Worm (Caenorhabditis elegans): ENCODE data around the gene F19F10.11.

- no peak for TF ChIP-seq unc-62 (GFP tag; optimal IDR thresholded peaks at IDR 0.05)
- TF ChIP-seq F57C9.4 (tag; optimal IDR thresholded peaks at IDR 0.05): no peak
- TF ChIP-seq pha-4 (tag; optimal IDR thresholded peaks at IDR 0.05): no peak
- TF ChIP-seq dox-1 (GFP tag; IDR thresholded peaks at IDR 0.05): no peak
These were observed 33.6 kb downstream of the F19F10.11 start, which contains the start of gene ttr-10 for ce11 chrV:7553873-7554362.

All from whole organism, young adult.